Fruit fly (Drosophila melanogaster) whole organism, prepupa: ENCODE data around the gene CG1246.

ENCODE experiments used
- Blimp-1 ChIP-seq: fragments of 200-800 bp; sonication (Bioruptor generic); optimal IDR thresholded peaks from 3 replicates; lab custom pipeline; 2017; ENCODE audit warnings: missing biosample characterization, missing genetic modification characterization, mild to moderate bottlenecking, moderate library complexity, missing genetic modification reagents
- CG10631 ChIP-seq: fragments of 200-800 bp; sonication (Bioruptor generic); optimal IDR thresholded peaks from 2 replicates; lab custom pipeline; 2016; ENCODE audit warnings: missing biosample characterization, missing genetic modification characterization
- CG10669 ChIP-seq: fragments of 200-800 bp; sonication (Bioruptor generic); optimal IDR thresholded peaks from 3 replicates; lab custom pipeline; 2018; ENCODE audit warnings: missing biosample characterization, mild to moderate bottlenecking, missing genetic modification characterization, moderate library complexity
- CG11294 ChIP-seq: fragments of 200-800 bp; sonication (Bioruptor generic); IDR thresholded peaks from 2 replicates; pipeline ENCODE4 v1.3.6; 2022; ENCODE audit warnings: missing biosample characterization, missing genetic modification characterization
- CG11762 ChIP-seq: fragments of 200-800 bp; sonication (Bioruptor generic); optimal IDR thresholded peaks from 3 replicates; lab custom pipeline; 2016; ENCODE audit warnings: missing biosample characterization, missing genetic modification characterization; ENCODE audit not compliant: insufficient read depth
- CG11902 ChIP-seq: fragments of 200-800 bp; sonication (Bioruptor generic); optimal IDR thresholded peaks from 3 replicates; lab custom pipeline; 2016; ENCODE audit warnings: missing biosample characterization, missing genetic modification characterization
- CG15336 ChIP-seq: fragments of 200-800 bp; sonication (Bioruptor generic); IDR thresholded peaks from 2 replicates; pipeline ENCODE4 v1.3.6; 2022; ENCODE audit warnings: missing biosample characterization, missing genetic modification characterization
- CG1621 ChIP-seq: fragments of 200-800 bp; sonication (Bioruptor generic); optimal IDR thresholded peaks from 3 replicates; lab custom pipeline; 2018; ENCODE audit warnings: missing biosample characterization, mild to moderate bottlenecking, missing genetic modification characterization
- CG16779 ChIP-seq: fragments of 200-800 bp; sonication (Bioruptor generic); optimal IDR thresholded peaks from 3 replicates; lab custom pipeline; 2017; ENCODE audit warnings: missing biosample characterization, mild to moderate bottlenecking, missing genetic modification characterization
- CG3032 ChIP-seq: fragments of 200-800 bp; optimal IDR thresholded peaks from 2 replicates; lab custom pipeline; 2019; ENCODE audit warnings: missing biosample characterization, mild to moderate bottlenecking, missing genetic modification characterization, moderate library complexity
- CG31627 ChIP-seq: fragments of 200-800 bp; sonication (Bioruptor generic); optimal IDR thresholded peaks from 3 replicates; lab custom pipeline; 2016; ENCODE audit warnings: missing biosample characterization, missing genetic modification characterization
- CG32006 ChIP-seq: fragments of 200-800 bp; sonication (Bioruptor generic); optimal IDR thresholded peaks from 3 replicates; lab custom pipeline; 2017; ENCODE audit warnings: missing biosample characterization, mild to moderate bottlenecking, missing genetic modification characterization
- CG3919 ChIP-seq: fragments of 200-800 bp; sonication (Bioruptor generic); optimal IDR thresholded peaks from 3 replicates; lab custom pipeline; 2016; ENCODE audit warnings: missing biosample characterization, missing genetic modification characterization
- CG6163 ChIP-seq: fragments of 200-800 bp; sonication (Bioruptor generic); IDR thresholded peaks from 3 replicates; pipeline ENCODE4 v1.3.6; 2022; ENCODE audit warnings: missing biosample characterization, missing genetic modification characterization
- CG6276 ChIP-seq: fragments of 200-800 bp; sonication (Bioruptor generic); optimal IDR thresholded peaks from 2 replicates; lab custom pipeline; 2017; ENCODE audit warnings: missing biosample characterization, mild to moderate bottlenecking, missing genetic modification characterization
- CG6792 ChIP-seq: fragments of 200-800 bp; sonication (Bioruptor generic); optimal IDR thresholded peaks from 3 replicates; lab custom pipeline; 2016; ENCODE audit warnings: missing biosample characterization, missing genetic modification characterization
- CG6808 ChIP-seq: fragments of 200-800 bp; sonication (Bioruptor generic); optimal IDR thresholded peaks from 3 replicates; lab custom pipeline; 2017; ENCODE audit warnings: missing biosample characterization, missing genetic modification characterization, mild to moderate bottlenecking, moderate library complexity, missing genetic modification reagents
- CG6854 ChIP-seq: fragments of 200-800 bp; sonication (Bioruptor generic); optimal IDR thresholded peaks from 2 replicates; lab custom pipeline; 2017; ENCODE audit warnings: missing biosample characterization, mild to moderate bottlenecking, missing genetic modification characterization
- CG7368 ChIP-seq: fragments of 200-800 bp; sonication (Bioruptor generic); optimal IDR thresholded peaks from 3 replicates; lab custom pipeline; 2016; ENCODE audit warnings: missing biosample characterization, missing genetic modification characterization
- CG8119 ChIP-seq: fragments of 200-800 bp; sonication (Bioruptor generic); IDR thresholded peaks from 3 replicates; pipeline ENCODE4 v1.3.6; 2022; ENCODE audit warnings: missing biosample characterization, missing genetic modification characterization
- CG8632 ChIP-seq: fragments of 200-800 bp; sonication (Bioruptor generic); optimal IDR thresholded peaks from 3 replicates; lab custom pipeline; 2016; ENCODE audit warnings: missing biosample characterization, missing genetic modification characterization
- CG9139 ChIP-seq: fragments of 200-800 bp; sonication (Bioruptor generic); optimal IDR thresholded peaks from 3 replicates; lab custom pipeline; 2017; ENCODE audit warnings: missing biosample characterization, mild to moderate bottlenecking, missing genetic modification characterization
- Eip75B ChIP-seq: fragments of 200-800 bp; sonication (Bioruptor generic); optimal IDR thresholded peaks from 3 replicates; lab custom pipeline; 2016; ENCODE audit warnings: missing biosample characterization, missing genetic modification characterization
- Eip78C ChIP-seq: fragments of 200-800 bp; sonication (Bioruptor generic); peaks from one replicate; lab custom pipeline; 2016; ENCODE audit warnings: missing biosample characterization, missing genetic modification characterization
- Eip93F ChIP-seq: fragments of 200-800 bp; sonication (Bioruptor generic); optimal IDR thresholded peaks from 2 replicates; lab custom pipeline; 2016; ENCODE audit warnings: missing biosample characterization, mild to moderate bottlenecking, missing genetic modification characterization
- Ets21C ChIP-seq: fragments of 200-800 bp; sonication (Bioruptor generic); optimal IDR thresholded peaks from 3 replicates; lab custom pipeline; 2016; ENCODE audit warnings: missing biosample characterization, missing genetic modification characterization
- Ets96B ChIP-seq: fragments of 200-800 bp; optimal IDR thresholded peaks from 2 replicates; lab custom pipeline; 2019; ENCODE audit warnings: missing biosample characterization, mild to moderate bottlenecking, missing genetic modification characterization, moderate library complexity
- Gug ChIP-seq: fragments of 200-800 bp; sonication (Bioruptor generic); IDR thresholded peaks from 2 replicates; pipeline ENCODE4 v1.3.6; 2022; ENCODE audit warnings: missing biosample characterization, missing genetic modification characterization
- Hr39 ChIP-seq: fragments of 200-800 bp; sonication (Bioruptor generic); optimal IDR thresholded peaks from 2 replicates; lab custom pipeline; 2016; ENCODE audit warnings: missing biosample characterization, missing genetic modification characterization
- Hr4 ChIP-seq: fragments of 200-800 bp; sonication (Bioruptor generic); optimal IDR thresholded peaks from 3 replicates; lab custom pipeline; 2016; ENCODE audit warnings: missing biosample characterization, missing genetic modification characterization
- Lpt ChIP-seq: fragments of 200-800 bp; sonication (Bioruptor generic); optimal IDR thresholded peaks from 3 replicates; lab custom pipeline; 2016; ENCODE audit warnings: missing biosample characterization, missing genetic modification characterization
- Met ChIP-seq: fragments of 200-800 bp; sonication (Bioruptor generic); optimal IDR thresholded peaks from 3 replicates; lab custom pipeline; 2016; ENCODE audit warnings: missing biosample characterization, missing genetic modification characterization
- OdsH ChIP-seq: fragments of 200-800 bp; sonication (Bioruptor generic); optimal IDR thresholded peaks from 3 replicates; lab custom pipeline; 2016; ENCODE audit warnings: missing biosample characterization, missing genetic modification characterization
- Smox ChIP-seq: fragments of 200-800 bp; sonication (Bioruptor generic); optimal IDR thresholded peaks from 3 replicates; lab custom pipeline; 2016; ENCODE audit warnings: missing biosample characterization, missing genetic modification characterization
- Sox14 ChIP-seq: fragments of 200-800 bp; sonication (Bioruptor generic); optimal IDR thresholded peaks from 3 replicates; lab custom pipeline; 2016; ENCODE audit warnings: missing biosample characterization, missing genetic modification characterization
- Sox15 ChIP-seq: fragments of 200-800 bp; sonication (Bioruptor generic); optimal IDR thresholded peaks from 3 replicates; lab custom pipeline; 2016; ENCODE audit warnings: missing biosample characterization, missing genetic modification characterization
- achi ChIP-seq: fragments of 200-800 bp; sonication (Bioruptor generic); optimal IDR thresholded peaks from 3 replicates; lab custom pipeline; 2016; ENCODE audit warnings: missing biosample characterization, missing genetic modification characterization
- acj6 ChIP-seq: fragments of 200-800 bp; sonication (Bioruptor generic); optimal IDR thresholded peaks from 3 replicates; lab custom pipeline; 2016; ENCODE audit warnings: missing biosample characterization, missing genetic modification characterization
- cyc ChIP-seq: fragments of 200-800 bp; sonication (Bioruptor generic); optimal IDR thresholded peaks from 3 replicates; lab custom pipeline; 2016; ENCODE audit warnings: missing biosample characterization, missing genetic modification characterization
- dac ChIP-seq: fragments of 200-800 bp; sonication (Bioruptor generic); optimal IDR thresholded peaks from 2 replicates; lab custom pipeline; 2017; ENCODE audit warnings: missing biosample characterization, mild to moderate bottlenecking, missing genetic modification characterization
- dsx ChIP-seq: fragments of 200-800 bp; optimal IDR thresholded peaks from 3 replicates; lab custom pipeline; 2019; ENCODE audit warnings: missing biosample characterization, mild to moderate bottlenecking, missing genetic modification characterization, moderate library complexity; ENCODE audit not compliant: poor library complexity, severe bottlenecking
- esn ChIP-seq: fragments of 200-800 bp; sonication (Bioruptor generic); optimal IDR thresholded peaks from 2 replicates; lab custom pipeline; 2016; ENCODE audit warnings: missing biosample characterization, mild to moderate bottlenecking, missing genetic modification characterization, moderate library complexity
- fd59A ChIP-seq: fragments of 200-800 bp; sonication (Bioruptor generic); optimal IDR thresholded peaks from 2 replicates; lab custom pipeline; 2017; ENCODE audit warnings: missing biosample characterization, mild to moderate bottlenecking, missing genetic modification characterization, missing genetic modification reagents
- fd85E ChIP-seq: fragments of 200-800 bp; sonication (Bioruptor generic); optimal IDR thresholded peaks from 3 replicates; lab custom pipeline; 2016; ENCODE audit warnings: missing biosample characterization, missing genetic modification characterization
- fkh ChIP-seq: fragments of 200-800 bp; sonication (Bioruptor generic); optimal IDR thresholded peaks from 3 replicates; lab custom pipeline; 2017; ENCODE audit warnings: missing biosample characterization, mild to moderate bottlenecking, missing genetic modification characterization, moderate library complexity
- lz ChIP-seq: fragments of 200-800 bp; sonication (Bioruptor generic); optimal IDR thresholded peaks from 3 replicates; lab custom pipeline; 2016; ENCODE audit warnings: missing biosample characterization, missing genetic modification characterization
- pdm3 ChIP-seq: fragments of 200-800 bp; sonication (Bioruptor generic); optimal IDR thresholded peaks from 3 replicates; lab custom pipeline; 2016; ENCODE audit warnings: missing biosample characterization, missing genetic modification characterization
- salr ChIP-seq, 2 experiments: fragments of 200-800 bp; sonication (Bioruptor generic); optimal IDR thresholded peaks; 3 replicates each; lab custom pipeline; 2016 to 2018; ENCODE audit warnings: missing biosample characterization in 2 of 2, missing genetic modification characterization in 2 of 2, mild to moderate bottlenecking in 1 of 2
- spab ChIP-seq: fragments of 200-800 bp; sonication (Bioruptor generic); optimal IDR thresholded peaks from 2 replicates; lab custom pipeline; 2017; ENCODE audit warnings: missing biosample characterization, mild to moderate bottlenecking, missing genetic modification characterization, missing genetic modification reagents
- ss ChIP-seq, 2 experiments: fragments of 200-800 bp; sonication (Bioruptor generic); optimal IDR thresholded peaks; 2 replicates in 1 of 2; 3 replicates in 1 of 2; lab custom pipeline; 2017 to 2018; ENCODE audit warnings: mild to moderate bottlenecking in 2 of 2, missing biosample characterization in 2 of 2, missing genetic modification characterization in 2 of 2, moderate library complexity in 1 of 2
- svp ChIP-seq: fragments of 200-800 bp; sonication (Bioruptor generic); peaks from one replicate; lab custom pipeline; 2016; ENCODE audit warnings: missing biosample characterization, missing genetic modification characterization
- topi ChIP-seq: fragments of 200-800 bp; sonication (Bioruptor generic); optimal IDR thresholded peaks from 3 replicates; lab custom pipeline; 2016; ENCODE audit warnings: missing biosample characterization, missing genetic modification characterization
- vri ChIP-seq: fragments of 200-800 bp; sonication (Bioruptor generic); optimal IDR thresholded peaks from 3 replicates; lab custom pipeline; 2016; ENCODE audit warnings: missing biosample characterization, mild to moderate bottlenecking, missing genetic modification characterization

The CG1246 gene

DNA sequence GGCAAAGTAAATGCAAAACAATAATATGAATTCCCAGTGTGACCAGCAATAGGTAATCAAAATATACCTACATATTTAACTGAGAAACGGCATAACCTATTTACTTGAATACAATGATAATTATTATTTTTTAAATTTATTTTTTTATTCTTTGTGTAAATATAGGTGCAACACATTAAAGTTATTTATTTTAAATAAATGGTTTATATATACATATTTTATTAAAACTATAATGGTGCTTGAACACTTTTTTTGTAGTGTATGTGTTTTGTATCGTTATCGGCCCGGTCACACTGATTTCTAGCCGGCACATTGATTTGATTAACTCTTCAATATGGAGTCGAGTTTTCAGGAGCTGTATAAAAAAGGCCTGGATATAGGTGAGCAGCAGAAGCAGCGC is 4.0 kb downstream of the CG1246 start, which contains the start of the genes ProRS-m, CG42304 and Snup:
TSS of gene ProRS-m (minus strand) at position 51 of the 400 bp plus-strand sequence.
TSS of gene CG42304 (plus strand) at position 289 of the 400 bp plus-strand sequence.
TSS of gene Snup (plus strand) at position 289 of the 400 bp plus-strand sequence.
- TF ChIP-seq esn (GFP tag; lab: Kevin White, UChicago) (no peak), CG16779 (no peak), CG6792 (GFP tag; lab: Kevin White, UChicago) (no peak), Hr39 (no peak), Sox15 (GFP tag; lab: Kevin White, UChicago) (no peak), vri (no peak), fd59A (GFP tag; lab: Kevin White, UChicago) (no peak), acj6 (GFP tag; lab: Kevin White, UChicago) (no peak), Blimp-1 (GFP tag; lab: Kevin White, UChicago) (no peak), CG11294 (peak; percentile 39; the same call in 1 of the 2 replicates), Hr4 (GFP tag; lab: Kevin White, UChicago) (no peak), achi (peak; percentile 45), CG15336 (GFP tag; lab: Robert Waterston, UW) (peak; percentile 58), OdsH (GFP tag; lab: Kevin White, UChicago) (no peak), salr (GFP tag; optimal IDR thresholded peaks at IDR 0.05; lab: Kevin White, UChicago) (no peak), CG6854 (GFP tag; lab: Kevin White, UChicago) (no peak), dac (GFP tag; lab: Kevin White, UChicago) (no peak), Eip78C (GFP tag; lab: Kevin White, UChicago) (no peak), CG31627 (GFP tag; lab: Kevin White, UChicago) (no peak), CG6276 (GFP tag; lab: Kevin White, UChicago) (no peak), dsx (no peak), svp (GFP tag; lab: Kevin White, UChicago) (no peak), fd85E (GFP tag; lab: Kevin White, UChicago) (no peak), Ets21C (GFP tag; lab: Kevin White, UChicago) (no peak), topi (GFP tag; lab: Kevin White, UChicago) (no peak), Ets96B (no peak), CG3919 (GFP tag; lab: Kevin White, UChicago) (no peak), CG11762 (no peak), CG10631 (GFP tag; lab: Kevin White, UChicago) (peak; percentile 49), CG8632 (GFP tag; lab: Kevin White, UChicago) (peak; percentile 39), Eip75B (GFP tag; lab: Kevin White, UChicago) (no peak), fkh (GFP tag; lab: Kevin White, UChicago) (no peak), CG1621 (tag; lab: Kevin White, UChicago) (no peak), CG7368 (peak; percentile 21), CG10669 (GFP tag; lab: Kevin White, UChicago) (no peak), Smox (GFP tag; lab: Kevin White, UChicago) (no peak), Met (no peak), Eip93F (GFP tag; lab: Kevin White, UChicago) (no peak), CG3032 (tag; lab: Kevin White, UChicago) (no peak), CG9139 (GFP tag; lab: Kevin White, UChicago) (no peak), CG32006 (no peak), spab (GFP tag; lab: Kevin White, UChicago) (no peak), CG8119 (GFP tag; lab: Robert Waterston, UW) (peak; percentile 43; the same call in 1 of the 3 replicates), lz (no peak), Gug (GFP tag; lab: Robert Waterston, UW) (peak; percentile 66), pdm3 (GFP tag; lab: Kevin White, UChicago) (no peak), cyc (GFP tag; lab: Kevin White, UChicago) (no peak), CG6163 (GFP tag; lab: Robert Waterston, UW) (peak; percentile 40; the same call in 1 of the 3 replicates), Sox14 (no peak), ss (GFP tag; optimal IDR thresholded peaks at IDR 0.05; lab: Kevin White, UChicago) (no peak), Lpt (GFP tag; lab: Kevin White, UChicago) (no peak), CG6808 (GFP tag; lab: Kevin White, UChicago) (no peak), CG11902 (GFP tag; lab: Kevin White, UChicago) (peak; percentile 37)
